Worm (Caenorhabditis elegans) whole organism, early embryonic: Measurements from ENCODE around the gene K10C2.14.

Source experiments
- B0310.2 ChIP-seq: sonication (generic microtip); optimal IDR thresholded peaks from 2 replicates; lab custom pipeline; 2016; ENCODE audit warnings: mild to moderate bottlenecking, missing genetic modification characterization, missing compliant biosample characterization
- F13C5.2 ChIP-seq: sonication (generic microtip); optimal IDR thresholded peaks from 2 replicates; lab custom pipeline; 2017; ENCODE audit warnings: mild to moderate bottlenecking, missing genetic modification characterization, inconsistent platforms, missing compliant biosample characterization
- aly-1 ChIP-seq: sonication (generic microtip); optimal IDR thresholded peaks from 2 replicates; lab custom pipeline; 2016; ENCODE audit warnings: missing genetic modification characterization, missing compliant biosample characterization
- ama-1 ChIP-seq: fragments of 150-350 bp; optimal IDR thresholded peaks from 2 replicates; lab custom pipeline; 2014
- ceh-13 ChIP-seq: fragments of 200-800 bp; sonication (Bioruptor generic); optimal IDR thresholded peaks from 2 replicates; lab custom pipeline; 2018; ENCODE audit warnings: mild to moderate bottlenecking, missing genetic modification characterization, missing compliant biosample characterization
- ceh-36 ChIP-seq: sonication (generic microtip); optimal IDR thresholded peaks from 2 replicates; lab custom pipeline; 2016; ENCODE audit warnings: missing genetic modification characterization, inconsistent platforms, missing compliant biosample characterization
- ets-7 ChIP-seq: sonication (generic microtip); optimal IDR thresholded peaks from 2 replicates; lab custom pipeline; 2016; ENCODE audit warnings: missing genotype, missing genetic modification characterization, missing compliant biosample characterization
- flt-1 ChIP-seq: fragments of 200-800 bp; sonication (Bioruptor generic); IDR thresholded peaks from 2 replicates; pipeline ENCODE4 v1.3.6; 2022; ENCODE audit warnings: missing genetic modification characterization, missing compliant biosample characterization
- hmbx-1 ChIP-seq: sonication (generic microtip); optimal IDR thresholded peaks from 2 replicates; lab custom pipeline; 2016; ENCODE audit warnings: mild to moderate bottlenecking, missing genetic modification characterization, missing compliant biosample characterization
- hmg-4 ChIP-seq: fragments of 200-800 bp; sonication (Bioruptor generic); optimal IDR thresholded peaks from 2 replicates; lab custom pipeline; 2018; ENCODE audit warnings: mild to moderate bottlenecking, missing genetic modification characterization, missing compliant biosample characterization
- hnd-1 ChIP-seq: sonication (generic microtip); optimal IDR thresholded peaks from 2 replicates; lab custom pipeline; 2016; ENCODE audit warnings: missing genetic modification characterization, missing compliant biosample characterization
- pes-1 ChIP-seq: fragments of 200-800 bp; sonication (Bioruptor generic); IDR thresholded peaks from 2 replicates; pipeline ENCODE4 v1.3.6; 2022; ENCODE audit warnings: missing genetic modification reagents, missing genetic modification characterization, missing compliant biosample characterization
- scrt-1 ChIP-seq: fragments of 200-800 bp; sonication (Bioruptor generic); IDR thresholded peaks from 2 replicates; pipeline ENCODE4 v1.3.6; 2022; ENCODE audit warnings: missing genetic modification characterization, missing compliant biosample characterization
- sea-1 ChIP-seq: fragments of 200-800 bp; sonication (Bioruptor generic); conservative IDR thresholded peaks from 2 replicates; pipeline ENCODE4 v1.3.6; 2022; ENCODE audit warnings: missing genetic modification characterization, missing compliant biosample characterization
- tbx-11 ChIP-seq: fragments of 200-800 bp; sonication (Bioruptor generic); IDR thresholded peaks from 2 replicates; pipeline ENCODE4 v1.3.6; 2022; ENCODE audit warnings: missing genetic modification characterization, missing compliant biosample characterization
- tbx-37 ChIP-seq: fragments of 200-800 bp; sonication (Bioruptor generic); conservative IDR thresholded peaks from 2 replicates; pipeline ENCODE4 v1.3.6; 2022; ENCODE audit warnings: missing genetic modification reagents, missing genetic modification characterization, missing compliant biosample characterization
- tra-4 ChIP-seq: sonication (generic microtip); optimal IDR thresholded peaks from 2 replicates; lab custom pipeline; 2017; ENCODE audit warnings: missing genetic modification characterization, missing compliant biosample characterization

Gene K10C2.14

ce11 chrX:6416357-6417087 is 23.8 kb downstream of the K10C2.14 start, which contains the start of gene T22E5.6:
T22E5.6 (minus strand) TSS chrX:6416407.
- TF ChIP-seq hmbx-1 (tag; lab: Kevin White, UChicago), result no peak
- no peak for TF ChIP-seq sea-1 (GFP tag; lab: Robert Waterston, UW)
- TF ChIP-seq flt-1 (GFP tag; lab: Robert Waterston, UW), result no peak

- TF ChIP-seq tbx-11 (GFP tag; lab: Robert Waterston, UW), result no peak
- TF ChIP-seq sea-1 (GFP tag; lab: Robert Waterston, UW), result no peak
- TF ChIP-seq flt-1 (GFP tag; lab: Robert Waterston, UW), result no peak
- no peak for TF ChIP-seq ceh-13 (GFP tag; lab: Kevin White, UChicago)
- no peak for TF ChIP-seq hnd-1
Measured at ce11 chrX:6413583-6413982, 26.8 kb downstream of the K10C2.14 start.

ce11 chrX:6412575-6412974 is 27.8 kb downstream of the K10C2.14 start, which contains the start of gene T22E5.1:
T22E5.1 (plus strand) TSS chrX:6412875.
- no peak for TF ChIP-seq scrt-1 (GFP tag; lab: Robert Waterston, UW)
- no peak for TF ChIP-seq F13C5.2 (tag; lab: Kevin White, UChicago)
- TF ChIP-seq hmg-4, result no peak
- no peak for TF ChIP-seq ceh-13 (GFP tag; lab: Kevin White, UChicago)
- TF ChIP-seq hnd-1, result no peak

- no peak for TF ChIP-seq hmg-4
- no peak for TF ChIP-seq ceh-13 (GFP tag; lab: Kevin White, UChicago)
- TF ChIP-seq aly-1 (tag; lab: Kevin White, UChicago), result no peak
- TF ChIP-seq tra-4, result no peak
- TF ChIP-seq flt-1 (GFP tag; lab: Robert Waterston, UW), result no peak
- no peak for TF ChIP-seq tbx-37 (GFP tag; lab: Robert Waterston, UW)
- no peak for TF ChIP-seq B0310.2 (tag; lab: Kevin White, UChicago)
- TF ChIP-seq tbx-11 (GFP tag; lab: Robert Waterston, UW), result no peak
- no peak for TF ChIP-seq pes-1 (GFP tag; lab: Robert Waterston, UW)
- TF ChIP-seq ets-7 (tag; lab: Kevin White, UChicago), result no peak
- TF ChIP-seq hnd-1, result no peak
- TF ChIP-seq hmbx-1 (tag; lab: Kevin White, UChicago), result no peak
- no peak for TF ChIP-seq scrt-1 (GFP tag; lab: Robert Waterston, UW)
- TF ChIP-seq ama-1 (lab: Kevin White, UChicago), result no peak
- no peak for TF ChIP-seq ceh-36 (tag; lab: Kevin White, UChicago)
- no peak for TF ChIP-seq F13C5.2 (tag; lab: Kevin White, UChicago)
- TF ChIP-seq sea-1 (GFP tag; lab: Robert Waterston, UW), result no peak
Measured at ce11 chrX:6410177-6410765, 30.1 kb downstream of the K10C2.14 start, which contains the start of gene mup-2. mup-2 (minus strand) TSS chrX:6410227.

- no peak for TF ChIP-seq ama-1 (lab: Kevin White, UChicago)
- TF ChIP-seq hmbx-1 (tag; lab: Kevin White, UChicago), result no peak
- no peak for TF ChIP-seq sea-1 (GFP tag; lab: Robert Waterston, UW)
- no peak for TF ChIP-seq aly-1 (tag; lab: Kevin White, UChicago)
- TF ChIP-seq B0310.2 (tag; lab: Kevin White, UChicago), result no peak
- TF ChIP-seq tbx-37 (GFP tag; lab: Robert Waterston, UW), result no peak
- TF ChIP-seq pes-1 (GFP tag; lab: Robert Waterston, UW), result no peak
- no peak for TF ChIP-seq flt-1 (GFP tag; lab: Robert Waterston, UW)
- TF ChIP-seq ets-7 (tag; lab: Kevin White, UChicago), result no peak
- no peak for TF ChIP-seq ceh-13 (GFP tag; lab: Kevin White, UChicago)
Measured at ce11 chrX:6408713-6409112, 31.7 kb downstream of the K10C2.14 start.

ce11 chrX:6408286-6408685 is 32.1 kb downstream of the K10C2.14 start:
- TF ChIP-seq sea-1 (GFP tag; lab: Robert Waterston, UW), result no peak
- TF ChIP-seq ets-7 (tag; lab: Kevin White, UChicago), result no peak
- no peak for TF ChIP-seq hnd-1
- TF ChIP-seq tbx-37 (GFP tag; lab: Robert Waterston, UW), result no peak
- no peak for TF ChIP-seq F13C5.2 (tag; lab: Kevin White, UChicago)
- TF ChIP-seq ceh-13 (GFP tag; lab: Kevin White, UChicago), result no peak
- TF ChIP-seq tra-4, result no peak
- TF ChIP-seq aly-1 (tag; lab: Kevin White, UChicago), result no peak
- no peak for TF ChIP-seq ceh-36 (tag; lab: Kevin White, UChicago)
- TF ChIP-seq flt-1 (GFP tag; lab: Robert Waterston, UW), result no peak
- TF ChIP-seq hmg-4, result no peak
- no peak for TF ChIP-seq hmbx-1 (tag; lab: Kevin White, UChicago)
- TF ChIP-seq tbx-11 (GFP tag; lab: Robert Waterston, UW), result no peak
- no peak for TF ChIP-seq pes-1 (GFP tag; lab: Robert Waterston, UW)
- TF ChIP-seq scrt-1 (GFP tag; lab: Robert Waterston, UW), result no peak
- TF ChIP-seq B0310.2 (tag; lab: Kevin White, UChicago), result no peak

- no peak for TF ChIP-seq hnd-1
Measured at ce11 chrX:6407805-6408204, 32.6 kb downstream of the K10C2.14 start.

- TF ChIP-seq ceh-36 (tag; lab: Kevin White, UChicago), result no peak
- no peak for TF ChIP-seq hmg-4
- TF ChIP-seq ama-1 (lab: Kevin White, UChicago), result no peak
- TF ChIP-seq tbx-37 (GFP tag; lab: Robert Waterston, UW), result no peak
- TF ChIP-seq tra-4, result no peak
- TF ChIP-seq pes-1 (GFP tag; lab: Robert Waterston, UW), result no peak
- no peak for TF ChIP-seq B0310.2 (tag; lab: Kevin White, UChicago)
- no peak for TF ChIP-seq tbx-11 (GFP tag; lab: Robert Waterston, UW)
- no peak for TF ChIP-seq aly-1 (tag; lab: Kevin White, UChicago)
- no peak for TF ChIP-seq hmbx-1 (tag; lab: Kevin White, UChicago)
Measured at ce11 chrX:6405905-6406304, 34.5 kb downstream of the K10C2.14 start.
